Worm (Caenorhabditis elegans): Measurements from ENCODE around the gene nhr-162.

- TF ChIP-seq blmp-1 (tag; optimal IDR thresholded peaks at IDR 0.05) (no peak), pha-4 (tag; optimal IDR thresholded peaks at IDR 0.05) (no peak), bed-3 (GFP tag; optimal IDR thresholded peaks at IDR 0.05) (no peak), mep-1 (tag; optimal IDR thresholded peaks at IDR 0.05) (no peak)
Measured at ce11 chrV:6998303-6998884, 6.7 kb upstream of the nhr-162 start, which contains the start of gene nhr-42.

Measured in whole organism, mixed stage, embryonic.